Fruit fly (Drosophila melanogaster): Measurements from ENCODE around the gene moon.

Gene moon

DNA sequence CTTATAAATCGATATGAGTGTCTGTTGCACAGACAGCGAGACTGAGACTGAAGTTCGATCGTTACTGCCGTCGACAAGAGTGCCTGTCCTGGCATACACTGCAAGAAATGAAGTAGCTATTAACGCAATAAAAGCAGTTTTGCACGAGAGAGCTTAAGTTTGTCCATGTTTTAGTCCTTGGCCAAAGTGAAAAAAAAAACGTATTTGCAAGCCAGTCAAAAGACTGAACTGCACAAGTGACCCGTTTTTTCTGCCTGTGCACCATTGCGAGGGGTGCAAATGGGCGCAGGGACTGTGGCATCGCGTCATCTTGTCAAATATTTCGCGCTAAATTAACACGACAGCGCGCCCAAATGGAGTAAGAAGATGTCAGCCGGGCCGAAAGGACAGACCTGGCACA is 3.0 kb upstream of the moon start:
- no peak for TF ChIP-seq rgr (GFP tag; optimal IDR thresholded peaks at IDR 0.05)
- TF ChIP-seq Mio (GFP tag; optimal IDR thresholded peaks at IDR 0.05): no peak
- no peak for TF ChIP-seq Jra (GFP tag; optimal IDR thresholded peaks at IDR 0.05)
- TF ChIP-seq Dif (GFP tag; optimal IDR thresholded peaks at IDR 0.05; ENCODE audit: partially characterized antibody): no peak
- peak; percentile 19 for TF ChIP-seq fru (GFP tag; optimal IDR thresholded peaks at IDR 0.05)
- peak in 1 of 2 experiments; percentile 32 for TF ChIP-seq foxo (GFP tag; optimal IDR thresholded peaks at IDR 0.05)
- no peak for TF ChIP-seq dmrt93B (GFP tag; optimal IDR thresholded peaks at IDR 0.05)
- no peak for TF ChIP-seq Myc (optimal IDR thresholded peaks at IDR 0.05)
- TF ChIP-seq Rel (GFP tag; optimal IDR thresholded peaks at IDR 0.05): no peak
- TF ChIP-seq Rel (tag; optimal IDR thresholded peaks at IDR 0.05): no peak
- no peak for TF ChIP-seq GATAd (GFP tag; optimal IDR thresholded peaks at IDR 0.05)
- TF ChIP-seq pan (optimal IDR thresholded peaks at IDR 0.05): no peak

- TF ChIP-seq Rel (GFP tag; optimal IDR thresholded peaks at IDR 0.05): no peak
- no peak for TF ChIP-seq Rel (tag; optimal IDR thresholded peaks at IDR 0.05)
- TF ChIP-seq HLH106 (tag; optimal IDR thresholded peaks at IDR 0.05): peak; percentile 25
- peak; percentile 5 for TF ChIP-seq Sp1 (GFP tag; optimal IDR thresholded peaks at IDR 0.05)
These were observed 1.0 kb upstream of the moon start for dm6 chrX:12073637-12074036.

- no peak for TF ChIP-seq Hr78 (GFP tag; optimal IDR thresholded peaks at IDR 0.05)
- no peak for TF ChIP-seq GATAd (GFP tag; optimal IDR thresholded peaks at IDR 0.05)
- no peak for TF ChIP-seq CrebA (GFP tag; optimal IDR thresholded peaks at IDR 0.05; ENCODE audit: borderline replicate concordance)
- TF ChIP-seq Jra (GFP tag; optimal IDR thresholded peaks at IDR 0.05): no peak
- TF ChIP-seq Dfd (GFP tag; optimal IDR thresholded peaks at IDR 0.05): no peak
- TF ChIP-seq Rel (GFP tag; optimal IDR thresholded peaks at IDR 0.05): no peak
- no peak for TF ChIP-seq Rel (tag; optimal IDR thresholded peaks at IDR 0.05)
- no peak for TF ChIP-seq CG9705 (GFP tag; optimal IDR thresholded peaks at IDR 0.05)
- TF ChIP-seq fru (GFP tag; optimal IDR thresholded peaks at IDR 0.05): no peak
These were observed 2.5 kb downstream of the moon start, which contains the start of gene CG34323 for dm6 chrX:12070137-12070536. TSS of gene CG34323 (plus strand) at chrX:12070437.

dm6 chrX:12059495-12059894 is 13.1 kb downstream of the moon start, which contains the start of gene Muc11A:
TSS of gene Muc11A (plus strand) at chrX:12059795.
- no peak for TF ChIP-seq Myc (optimal IDR thresholded peaks at IDR 0.05)
- no peak for TF ChIP-seq jim (GFP tag; optimal IDR thresholded peaks at IDR 0.05)
- no peak for TF ChIP-seq sv (GFP tag; optimal IDR thresholded peaks at IDR 0.05)
- no peak for TF ChIP-seq h (GFP tag; optimal IDR thresholded peaks at IDR 0.05)
- no peak for TF ChIP-seq fru (GFP tag; optimal IDR thresholded peaks at IDR 0.05)
- no peak for TF ChIP-seq Mio (GFP tag; optimal IDR thresholded peaks at IDR 0.05)
- no peak for TF ChIP-seq pan (optimal IDR thresholded peaks at IDR 0.05)

dm6 chrX:12056535-12056934 is 16.1 kb downstream of the moon start, which contains the start of gene Uch-L5R:
TSS of gene Uch-L5R (minus strand) at chrX:12056635.
- TF ChIP-seq psq (GFP tag; optimal IDR thresholded peaks at IDR 0.05) (no peak), Abd-B (GFP tag; optimal IDR thresholded peaks at IDR 0.05) (no peak), GATAd (GFP tag; optimal IDR thresholded peaks at IDR 0.05) (no peak), lola (GFP tag; optimal IDR thresholded peaks at IDR 0.05) (no peak), Dif (GFP tag; optimal IDR thresholded peaks at IDR 0.05; ENCODE audit: partially characterized antibody) (no peak), OdsH (GFP tag; optimal IDR thresholded peaks at IDR 0.05) (no peak), Hr83 (GFP tag; optimal IDR thresholded peaks at IDR 0.05; ENCODE audit: poor library complexity, severe bottlenecking) (no peak), dmrt93B (GFP tag; optimal IDR thresholded peaks at IDR 0.05) (no peak), usp (GFP tag; optimal IDR thresholded peaks at IDR 0.05) (no peak), br (GFP tag; optimal IDR thresholded peaks at IDR 0.05) (no peak), Hnf4 (GFP tag; optimal IDR thresholded peaks at IDR 0.05) (no peak), Dfd (GFP tag; optimal IDR thresholded peaks at IDR 0.05) (no peak)

- TF ChIP-seq fru (GFP tag; optimal IDR thresholded peaks at IDR 0.05) (no peak), br (GFP tag; optimal IDR thresholded peaks at IDR 0.05) (no peak), jim (GFP tag; optimal IDR thresholded peaks at IDR 0.05) (no peak), ey (GFP tag; optimal IDR thresholded peaks at IDR 0.05) (no peak), Hr78 (GFP tag; optimal IDR thresholded peaks at IDR 0.05) (no peak), OdsH (GFP tag; optimal IDR thresholded peaks at IDR 0.05) (no peak), dmrt93B (GFP tag; optimal IDR thresholded peaks at IDR 0.05) (no peak), N (GFP tag; optimal IDR thresholded peaks at IDR 0.05) (no peak), Myc (optimal IDR thresholded peaks at IDR 0.05) (no peak), pan (optimal IDR thresholded peaks at IDR 0.05) (no peak), rgr (GFP tag; optimal IDR thresholded peaks at IDR 0.05) (no peak), CrebA (GFP tag; optimal IDR thresholded peaks at IDR 0.05; ENCODE audit: borderline replicate concordance) (no peak), Sp1 (GFP tag; optimal IDR thresholded peaks at IDR 0.05) (no peak), psq (GFP tag; optimal IDR thresholded peaks at IDR 0.05) (no peak), Jra (GFP tag; optimal IDR thresholded peaks at IDR 0.05) (no peak), h (GFP tag; optimal IDR thresholded peaks at IDR 0.05) (no peak), Dif (GFP tag; optimal IDR thresholded peaks at IDR 0.05; ENCODE audit: partially characterized antibody) (no peak), Hr83 (GFP tag; optimal IDR thresholded peaks at IDR 0.05; ENCODE audit: poor library complexity, severe bottlenecking) (no peak), Mio (GFP tag; optimal IDR thresholded peaks at IDR 0.05) (no peak)
These were observed 22.3 kb downstream of the moon start for dm6 chrX:12050292-12050691.
